Worm (Caenorhabditis elegans) whole organism, L2 larva: ENCODE data around the gene twk-24.

ENCODE experiments used
- C34F6.9 ChIP-seq: fragments of 150-350 bp; optimal IDR thresholded peaks from 2 replicates; lab custom pipeline; 2014; ENCODE audit warnings: missing biosample characterization, missing genetic modification characterization
- F13H6.1 ChIP-seq: sonication (generic microtip); optimal IDR thresholded peaks from 2 replicates; lab custom pipeline; 2016; ENCODE audit warnings: missing genetic modification characterization, missing compliant biosample characterization
- ZK546.5 ChIP-seq: sonication (generic microtip); optimal IDR thresholded peaks from 2 replicates; lab custom pipeline; 2017; ENCODE audit warnings: missing biosample characterization, missing genetic modification characterization
- alr-1 ChIP-seq: fragments of 150-350 bp; optimal IDR thresholded peaks from 2 replicates; lab custom pipeline; 2014; ENCODE audit warnings: missing biosample characterization, missing genetic modification characterization
- ama-1 ChIP-seq: fragments of 150-350 bp; optimal IDR thresholded peaks from 2 replicates; lab custom pipeline; 2018; ENCODE audit warnings: inconsistent platforms
- ceh-16 ChIP-seq: fragments of 150-350 bp; optimal IDR thresholded peaks from 2 replicates; lab custom pipeline; 2014; ENCODE audit warnings: missing biosample characterization, missing genetic modification characterization
- ceh-82 ChIP-seq: fragments of 150-350 bp; optimal IDR thresholded peaks from 2 replicates; lab custom pipeline; 2014; ENCODE audit warnings: missing biosample characterization, missing genetic modification characterization
- crh-2 ChIP-seq: sonication (generic microtip); optimal IDR thresholded peaks from 2 replicates; lab custom pipeline; 2017; ENCODE audit warnings: missing biosample characterization, missing genetic modification characterization
- egl-27 ChIP-seq: sonication (generic microtip); optimal IDR thresholded peaks from 3 replicates; lab custom pipeline; 2017; ENCODE audit warnings: missing biosample characterization, missing genetic modification reagents, missing genetic modification characterization
- elt-3 ChIP-seq: sonication (generic microtip); optimal IDR thresholded peaks from 2 replicates; lab custom pipeline; 2017; ENCODE audit warnings: missing biosample characterization, missing genetic modification characterization
- fos-1 ChIP-seq: fragments of 150-350 bp; optimal IDR thresholded peaks from 2 replicates; lab custom pipeline; 2014; ENCODE audit warnings: missing biosample characterization, missing genetic modification characterization
- gmeb-1 ChIP-seq: fragments of 150-350 bp; optimal IDR thresholded peaks from 2 replicates; lab custom pipeline; 2014; ENCODE audit warnings: missing biosample characterization, missing genetic modification characterization
- lin-11 ChIP-seq: fragments of 150-350 bp; sonication (generic microtip); optimal IDR thresholded peaks from 2 replicates; lab custom pipeline; 2014; ENCODE audit warnings: missing biosample characterization, missing genetic modification characterization, inconsistent platforms, mixed read lengths
- lin-13 ChIP-seq: fragments of 150-350 bp; optimal IDR thresholded peaks from 2 replicates; lab custom pipeline; 2014; ENCODE audit warnings: missing biosample characterization, missing genetic modification reagents, missing genetic modification characterization
- lin-39 ChIP-seq: fragments of 150-350 bp; optimal IDR thresholded peaks from 2 replicates; lab custom pipeline; 2014; ENCODE audit warnings: missing biosample characterization, missing genetic modification reagents, missing genetic modification characterization
- lsy-2 ChIP-seq, 2 experiments: fragments of 150-350 bp in 1 of 2; sonication (generic microtip) in 1 of 2; optimal IDR thresholded peaks; 2 replicates each; lab custom pipeline; 2014 to 2017; ENCODE audit warnings: missing biosample characterization in 2 of 2, missing genetic modification characterization in 2 of 2
- mab-5 ChIP-seq: fragments of 150-350 bp; optimal IDR thresholded peaks from 2 replicates; lab custom pipeline; 2014; ENCODE audit warnings: missing biosample characterization, missing genetic modification characterization
- mbf-1 ChIP-seq: sonication (generic microtip); optimal IDR thresholded peaks from 2 replicates; lab custom pipeline; 2017; ENCODE audit warnings: missing biosample characterization, missing genetic modification characterization
- nhr-11 ChIP-seq: fragments of 150-350 bp; optimal IDR thresholded peaks from 2 replicates; lab custom pipeline; 2014; ENCODE audit warnings: missing biosample characterization, missing genetic modification characterization
- nhr-129 ChIP-seq: fragments of 150-350 bp; optimal IDR thresholded peaks from 2 replicates; lab custom pipeline; 2014; ENCODE audit warnings: missing biosample characterization, missing genetic modification characterization
- nhr-21 ChIP-seq: fragments of 150-350 bp; optimal IDR thresholded peaks from 2 replicates; lab custom pipeline; 2014; ENCODE audit warnings: missing biosample characterization, missing genetic modification characterization
- nhr-237 ChIP-seq: fragments of 150-350 bp; optimal IDR thresholded peaks from 2 replicates; lab custom pipeline; 2014; ENCODE audit warnings: missing biosample characterization, missing genetic modification characterization
- nhr-6 ChIP-seq: fragments of 150-350 bp; optimal IDR thresholded peaks from 2 replicates; lab custom pipeline; 2014; ENCODE audit warnings: missing biosample characterization, missing genetic modification characterization
- nhr-77 ChIP-seq: fragments of 150-350 bp; optimal IDR thresholded peaks from 2 replicates; lab custom pipeline; 2014; ENCODE audit warnings: missing biosample characterization, missing genetic modification characterization
- peb-1 ChIP-seq: fragments of 150-350 bp; optimal IDR thresholded peaks from 2 replicates; lab custom pipeline; 2014; ENCODE audit warnings: missing biosample characterization, missing genetic modification characterization
- sem-4 ChIP-seq: fragments of 150-350 bp; optimal IDR thresholded peaks from 2 replicates; lab custom pipeline; 2014; ENCODE audit warnings: missing biosample characterization, missing genetic modification reagents, missing genetic modification characterization
- sma-3 ChIP-seq: sonication (generic microtip); optimal IDR thresholded peaks from 2 replicates; lab custom pipeline; 2016; ENCODE audit warnings: missing genetic modification reagents, missing genetic modification characterization, missing compliant biosample characterization
- sma-9 ChIP-seq, 2 experiments: fragments of 150-350 bp in 1 of 2; sonication (generic microtip) in 1 of 2; optimal IDR thresholded peaks; 2 replicates each; lab custom pipeline; 2014 to 2016; ENCODE audit warnings: missing genetic modification characterization in 2 of 2, mild to moderate bottlenecking in 1 of 2, missing biosample characterization in 1 of 2, missing compliant biosample characterization in 1 of 2, missing genetic modification reagents in 1 of 2, moderate library complexity in 1 of 2
- snpc-4 ChIP-seq: fragments of 150-350 bp; optimal IDR thresholded peaks from 2 replicates; lab custom pipeline; 2014; ENCODE audit warnings: missing biosample characterization, missing genetic modification characterization
- unc-55 ChIP-seq: fragments of 150-350 bp; sonication (generic microtip); optimal IDR thresholded peaks from 3 replicates; lab custom pipeline; 2014; ENCODE audit warnings: missing biosample characterization, missing genetic modification reagents, missing genetic modification characterization
- unc-62 ChIP-seq: fragments of 150-350 bp; optimal IDR thresholded peaks from 2 replicates; lab custom pipeline; 2014; ENCODE audit warnings: missing biosample characterization, missing genetic modification reagents, missing genetic modification characterization
- zag-1 ChIP-seq: fragments of 150-350 bp; optimal IDR thresholded peaks from 2 replicates; lab custom pipeline; 2014; ENCODE audit warnings: missing biosample characterization, missing genetic modification characterization
- ztf-11 ChIP-seq: sonication (generic microtip); optimal IDR thresholded peaks from 2 replicates; lab custom pipeline; 2017; ENCODE audit warnings: missing biosample characterization, missing genetic modification characterization

twk-24 gene

ce11 chrV:12252272-12252671 lies 16.9 kb downstream of the twk-24 start, which contains the start of gene lrx-1:
Gene lrx-1, plus strand, starts transcription at chrV:12252572.
- no peak for TF ChIP-seq crh-2 (tag; lab: Kevin White, UChicago)
- TF ChIP-seq sma-9 (GFP tag; optimal IDR thresholded peaks at IDR 0.05; lab: Kevin White, UChicago) = no peak
- no peak for TF ChIP-seq sma-9 (tag; optimal IDR thresholded peaks at IDR 0.05; lab: Kevin White, UChicago)

ce11 chrV:12251041-12251440 lies 18.1 kb downstream of the twk-24 start, which contains the start of gene T04H1.5:
Gene T04H1.5, plus strand, starts transcription at chrV:12251341.
- TF ChIP-seq zag-1 (tag; lab: Kevin White, UChicago) (no peak), lsy-2 (tag; optimal IDR thresholded peaks at IDR 0.05; lab: Kevin White, UChicago) (no peak), crh-2 (tag; lab: Kevin White, UChicago) (no peak), peb-1 (tag; lab: Kevin White, UChicago) (no peak), ztf-11 (no peak), egl-27 (tag; lab: Kevin White, UChicago) (no peak), mbf-1 (no peak), ceh-82 (tag; lab: Kevin White, UChicago) (no peak), nhr-21 (tag; lab: Kevin White, UChicago) (no peak)

- no peak for TF ChIP-seq nhr-6 (tag; lab: Kevin White, UChicago)
- TF ChIP-seq ama-1 (lab: Kevin White, UChicago) = no peak
- no peak for TF ChIP-seq nhr-77
- TF ChIP-seq F13H6.1 (tag; lab: Kevin White, UChicago) = no peak
- TF ChIP-seq zag-1 (tag; lab: Kevin White, UChicago) = no peak
- no peak for TF ChIP-seq peb-1 (tag; lab: Kevin White, UChicago)
- TF ChIP-seq nhr-11 (tag; lab: Kevin White, UChicago) = no peak
- no peak for TF ChIP-seq lin-11 (tag; lab: Kevin White, UChicago)
- no peak for TF ChIP-seq lsy-2 (tag; optimal IDR thresholded peaks at IDR 0.05; lab: Kevin White, UChicago)
- no peak for TF ChIP-seq ZK546.5
- TF ChIP-seq unc-55 (GFP tag; lab: Kevin White, UChicago) = no peak
- TF ChIP-seq alr-1 = no peak
- TF ChIP-seq lin-13 = no peak
- TF ChIP-seq elt-3 (tag; lab: Kevin White, UChicago) = no peak
- no peak for TF ChIP-seq nhr-21 (tag; lab: Kevin White, UChicago)
- TF ChIP-seq mbf-1 = no peak
- no peak for TF ChIP-seq sem-4 (tag; lab: Kevin White, UChicago)
- TF ChIP-seq ceh-82 (tag; lab: Kevin White, UChicago) = no peak
- peak; percentile 34 for TF ChIP-seq C34F6.9 (tag; lab: Kevin White, UChicago)
- TF ChIP-seq sma-3 (GFP tag; lab: Kevin White, UChicago) = no peak
- peak; percentile 48 for TF ChIP-seq nhr-129
- TF ChIP-seq fos-1 (tag; lab: Kevin White, UChicago) = no peak
- peak; percentile 13 for TF ChIP-seq gmeb-1
- TF ChIP-seq nhr-237 (tag; lab: Kevin White, UChicago) = no peak
- no peak for TF ChIP-seq egl-27 (tag; lab: Kevin White, UChicago)
- no peak for TF ChIP-seq lin-39 (tag; lab: Kevin White, UChicago)
- TF ChIP-seq unc-62 = no peak
Observed at ce11 chrV:12245777-12246452, 23.2 kb downstream of the twk-24 start.

ce11 chrV:12244980-12245742 lies 24.0 kb downstream of the twk-24 start, which contains the start of the genes T04H1.13, slfl-5 and rad-50:
Gene T04H1.13, minus strand, starts transcription at chrV:12245030.
Gene slfl-5, minus strand, starts transcription at chrV:12245044.
Gene rad-50, plus strand, starts transcription at chrV:12245646.
- TF ChIP-seq ceh-16 (tag; lab: Kevin White, UChicago) = no peak
- TF ChIP-seq sma-9 (GFP tag; optimal IDR thresholded peaks at IDR 0.05; lab: Kevin White, UChicago) = peak; percentile 17
- no peak for TF ChIP-seq sma-9 (tag; optimal IDR thresholded peaks at IDR 0.05; lab: Kevin White, UChicago)
- TF ChIP-seq peb-1 (tag; lab: Kevin White, UChicago) = no peak
- TF ChIP-seq nhr-129 = peak; percentile 32
- TF ChIP-seq F13H6.1 (tag; lab: Kevin White, UChicago) = peak; percentile 33

- TF ChIP-seq mab-5 (tag; lab: Kevin White, UChicago) = no peak
- no peak for TF ChIP-seq lsy-2 (tag; optimal IDR thresholded peaks at IDR 0.05; lab: Kevin White, UChicago)
- no peak for TF ChIP-seq snpc-4 (tag; lab: Kevin White, UChicago)
- no peak for TF ChIP-seq nhr-237 (tag; lab: Kevin White, UChicago)
Observed at ce11 chrV:12241126-12241525, 28.0 kb downstream of the twk-24 start, which contains the start of gene ttr-22. Gene ttr-22, plus strand, starts transcription at chrV:12241426.
